Worm (Caenorhabditis elegans): ENCODE results near the gene dhhc-9.

- TF ChIP-seq lsy-2 (tag; optimal IDR thresholded peaks at IDR 0.05) (peak in 1 of 2 experiments; percentile 78), nhr-10 (tag; optimal IDR thresholded peaks at IDR 0.05) (no peak), mes-2 (tag; optimal IDR thresholded peaks at IDR 0.05; ENCODE audit: poor library complexity, severe bottlenecking) (peak; percentile 73), nhr-237 (tag; optimal IDR thresholded peaks at IDR 0.05) (no peak), nhr-11 (tag; optimal IDR thresholded peaks at IDR 0.05) (no peak), unc-39 (tag; optimal IDR thresholded peaks at IDR 0.05) (no peak), ceh-82 (tag; optimal IDR thresholded peaks at IDR 0.05) (no peak), set-16 (GFP tag; IDR thresholded peaks at IDR 0.05) (no peak), unc-130 (GFP tag; optimal IDR thresholded peaks at IDR 0.05) (no peak), unc-62 (GFP tag; optimal IDR thresholded peaks at IDR 0.05 in 1 of 2) (no peak), unc-62 (tag; optimal IDR thresholded peaks at IDR 0.05) (no peak)
Measured at ce11 chrX:2382227-2382626, 19.6 kb downstream of the dhhc-9 start.
